Worm (Caenorhabditis elegans): Measurements from ENCODE around the gene srz-37.

ce11 chrIV:3442513-3442912, 39.1 kb downstream of the srz-37 start:
- TF ChIP-seq mab-5 (tag; optimal IDR thresholded peaks at IDR 0.05), result no peak
- no peak for TF ChIP-seq tbx-8 (GFP tag; optimal IDR thresholded peaks at IDR 0.05)
- no peak for TF ChIP-seq nhr-237 (tag; optimal IDR thresholded peaks at IDR 0.05)
- TF ChIP-seq nhr-28 (tag; optimal IDR thresholded peaks at IDR 0.05), result no peak
- TF ChIP-seq sptf-1 (tag; optimal IDR thresholded peaks at IDR 0.05), result no peak
- TF ChIP-seq nhr-12 (tag; optimal IDR thresholded peaks at IDR 0.05), result no peak
